Fruit fly (Drosophila melanogaster): Measurements from ENCODE around the gene CG13082.
A peak's percentile ranks its signal among the peaks of the same experiment; 100 is the strongest.

Gene CG13082

dm6 chr2L:19577187-19577765 lies 39.1 kb downstream of the CG13082 start, which contains the start of the genes spi and msb1l (continued):
- TF ChIP-seq CG18764 (GFP tag; optimal IDR thresholded peaks at IDR 0.05) (peak; percentile 47), sisA (GFP tag; IDR thresholded peaks at IDR 0.05) (peak; percentile 49; the same call in 1 of the 2 replicates), CG1024 (GFP tag; IDR thresholded peaks at IDR 0.05) (no peak), exex (tag; optimal IDR thresholded peaks at IDR 0.05) (no peak), dm (GFP tag; optimal IDR thresholded peaks at IDR 0.05) (no peak), BtbVII (GFP tag; optimal IDR thresholded peaks at IDR 0.05) (no peak), CG9876 (GFP tag; optimal IDR thresholded peaks at IDR 0.05) (no peak), slp2 (GFP tag; optimal IDR thresholded peaks at IDR 0.05) (no peak), CG6272 (GFP tag; IDR thresholded peaks at IDR 0.05) (peak; percentile 7; the same call in 1 of the 2 replicates), sc (optimal IDR thresholded peaks at IDR 0.05) (no peak), sc (GFP tag; optimal IDR thresholded peaks at IDR 0.05) (peak; percentile 27), NK7.1 (GFP tag; optimal IDR thresholded peaks at IDR 0.05) (no peak), CG10431 (GFP tag; optimal IDR thresholded peaks at IDR 0.05) (no peak), Atf6 (GFP tag; IDR thresholded peaks at IDR 0.05) (peak; percentile 43; the same call in 1 of the 2 replicates), CG9817 (tag; optimal IDR thresholded peaks at IDR 0.05) (peak; percentile 65), CG15514 (GFP tag; optimal IDR thresholded peaks at IDR 0.05) (peak; percentile 84), fd96Cb (tag; optimal IDR thresholded peaks at IDR 0.05) (peak; percentile 45), insv (GFP tag; optimal IDR thresholded peaks at IDR 0.05) (peak in 1 of 2 experiments; percentile 29), CG15479 (GFP tag; optimal IDR thresholded peaks at IDR 0.05) (no peak), Dll (GFP tag; IDR thresholded peaks at IDR 0.05; ENCODE audit: partially characterized antibody) (peak; percentile 63; the same call in 3 of the 4 replicates), NFAT (GFP tag; IDR thresholded peaks at IDR 0.05) (peak; percentile 10; the same call in 1 of the 2 replicates), Oaz (GFP tag; IDR thresholded peaks at IDR 0.05) (no peak), Ptx1 (GFP tag; IDR thresholded peaks at IDR 0.05) (peak; percentile 74), sob (GFP tag; IDR thresholded peaks at IDR 0.05) (peak; percentile 69; the same call in 1 of the 2 replicates), chm (GFP tag; IDR thresholded peaks at IDR 0.05) (no peak), crp (GFP tag; optimal IDR thresholded peaks at IDR 0.05) (peak in 1 of 2 experiments; percentile 12), MBD-R2 (GFP tag; IDR thresholded peaks at IDR 0.05) (no peak; the same call in 1 of the 2 replicates), prd (optimal IDR thresholded peaks at IDR 0.05) (no peak), prd (GFP tag; IDR thresholded peaks at IDR 0.05) (no peak; the same call in 2 of the 3 replicates), CG9797 (GFP tag; optimal IDR thresholded peaks at IDR 0.05) (peak; percentile 33), D19B (GFP tag; optimal IDR thresholded peaks at IDR 0.05) (peak; percentile 27), esg (GFP tag; conservative IDR thresholded peaks at IDR 0.05) (no peak), run (tag; optimal IDR thresholded peaks at IDR 0.05) (no peak), CG8478 (optimal IDR thresholded peaks at IDR 0.05) (no peak), dmrt11E (tag; optimal IDR thresholded peaks at IDR 0.05) (peak; percentile 63), stc (GFP tag; IDR thresholded peaks at IDR 0.05) (no peak), CG4424 (GFP tag; optimal IDR thresholded peaks at IDR 0.05) (peak; percentile 65), ato (GFP tag; IDR thresholded peaks at IDR 0.05; ENCODE audit: partially characterized antibody) (no peak), zfh1 (GFP tag; IDR thresholded peaks at IDR 0.05) (no peak; the same call in 2 of the 3 replicates), chif (GFP tag; optimal IDR thresholded peaks at IDR 0.05) (peak in 1 of 2 experiments; percentile 17), CG4707 (GFP tag; optimal IDR thresholded peaks at IDR 0.05) (no peak), tin (GFP tag; optimal IDR thresholded peaks at IDR 0.05) (peak; percentile 63), tll (GFP tag; optimal IDR thresholded peaks at IDR 0.05) (peak in 1 of 2 experiments; percentile 8), ssp (GFP tag; IDR thresholded peaks at IDR 0.05) (0 out of 2 replicates have a peak, but pooled peaks have one; percentile 36), CG12744 (GFP tag; optimal IDR thresholded peaks at IDR 0.05) (no peak), CG6254 (GFP tag; optimal IDR thresholded peaks at IDR 0.05) (no peak), CG9727 (GFP tag; optimal IDR thresholded peaks at IDR 0.05) (peak; percentile 60), CG30020 (tag; optimal IDR thresholded peaks at IDR 0.05) (peak; percentile 69), sug (tag; optimal IDR thresholded peaks at IDR 0.05) (peak; percentile 62), cato (GFP tag; optimal IDR thresholded peaks at IDR 0.05; ENCODE audit: borderline replicate concordance) (peak; percentile 21)
